Worm (Caenorhabditis elegans) whole organism, L4/young adult: Measurements from ENCODE around the gene Y94H6A.2.
"Not testable (repeated sequence)": the region's sequence is repeated elsewhere in the genome, so short reads cannot be mapped to it uniquely, and the experiment has no call there.

ENCODE experiments used
- W03F9.2 ChIP-seq: fragments of 150-350 bp; optimal IDR thresholded peaks from 2 replicates; lab custom pipeline; 2014; ENCODE audit warnings: missing biosample characterization, missing genetic modification characterization
- dao-5 ChIP-seq: sonication (generic microtip); optimal IDR thresholded peaks from 2 replicates; lab custom pipeline; 2016; ENCODE audit warnings: missing genotype, missing genetic modification characterization, moderate library complexity, missing compliant biosample characterization
- him-1 ChIP-seq: sonication (generic microtip); optimal IDR thresholded peaks from 2 replicates; lab custom pipeline; 2016; ENCODE audit warnings: missing genotype, missing genetic modification reagents, missing genetic modification characterization, missing compliant biosample characterization

The Y94H6A.2 gene

ce11 chrIV:2764160-2764559, 34.1 kb downstream of the Y94H6A.2 start:
- no peak for TF ChIP-seq him-1 (tag; lab: Kevin White, UChicago)
- no peak for TF ChIP-seq W03F9.2
- no peak for TF ChIP-seq dao-5 (tag; lab: Kevin White, UChicago)

- TF ChIP-seq W03F9.2: no peak
- TF ChIP-seq dao-5 (tag; lab: Kevin White, UChicago): no peak
- TF ChIP-seq him-1 (tag; lab: Kevin White, UChicago): no peak
These were observed 35.1 kb downstream of the Y94H6A.2 start for ce11 chrIV:2765048-2765708.

ce11 chrIV:2770067-2770466, 40.0 kb downstream of the Y94H6A.2 start:
- TF ChIP-seq him-1 (tag; lab: Kevin White, UChicago): no peak
- TF ChIP-seq W03F9.2: no peak
- no peak for TF ChIP-seq dao-5 (tag; lab: Kevin White, UChicago)

ce11 chrIV:2770835-2771234, 40.7 kb downstream of the Y94H6A.2 start:
- TF ChIP-seq W03F9.2 (no peak), dao-5 (tag; lab: Kevin White, UChicago) (no peak), him-1 (tag; lab: Kevin White, UChicago) (no peak)

ce11 chrIV:2771692-2772091, 41.6 kb downstream of the Y94H6A.2 start, which contains the start of gene Y54G2A.11:
TSS of gene Y54G2A.11 (minus strand) at chrIV:2771792.
- TF ChIP-seq W03F9.2 (no peak), dao-5 (tag; lab: Kevin White, UChicago) (no peak), him-1 (tag; lab: Kevin White, UChicago) (no peak)

DNA sequence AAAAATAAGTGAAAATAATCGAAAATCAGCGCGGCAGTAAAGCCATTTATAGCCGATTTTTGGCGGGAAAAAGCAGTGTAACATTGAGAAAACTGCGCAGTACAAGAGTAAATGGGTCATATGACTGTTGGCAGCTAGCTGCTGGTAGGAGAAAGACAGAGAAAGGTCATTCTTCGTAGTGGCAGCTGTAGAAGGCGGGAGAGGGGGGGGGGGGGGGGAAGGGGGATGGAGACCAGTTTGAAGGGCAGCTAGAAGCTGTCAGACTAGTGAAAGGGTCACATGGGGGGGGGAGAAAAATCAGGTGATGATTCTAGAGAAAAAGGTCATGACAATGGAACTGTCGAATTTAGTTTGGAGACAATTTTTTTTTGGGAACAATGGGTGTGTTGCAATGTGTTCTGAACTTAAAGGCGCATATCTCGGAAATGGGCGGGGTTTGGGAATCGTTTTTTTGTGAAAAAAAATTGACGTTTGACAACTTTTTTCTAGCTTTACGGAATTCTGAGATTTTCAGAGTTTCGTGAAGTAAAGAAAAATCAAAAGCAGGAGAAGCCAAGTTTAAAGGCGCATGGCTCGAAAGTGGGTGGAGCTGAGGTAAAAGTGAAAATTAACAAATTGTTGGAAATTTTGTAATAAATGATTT, 42.2 kb downstream of the Y94H6A.2 start:
- TF ChIP-seq dao-5 (tag; lab: Kevin White, UChicago): no peak
- TF ChIP-seq W03F9.2: no peak
- no peak for TF ChIP-seq him-1 (tag; lab: Kevin White, UChicago)

DNA sequence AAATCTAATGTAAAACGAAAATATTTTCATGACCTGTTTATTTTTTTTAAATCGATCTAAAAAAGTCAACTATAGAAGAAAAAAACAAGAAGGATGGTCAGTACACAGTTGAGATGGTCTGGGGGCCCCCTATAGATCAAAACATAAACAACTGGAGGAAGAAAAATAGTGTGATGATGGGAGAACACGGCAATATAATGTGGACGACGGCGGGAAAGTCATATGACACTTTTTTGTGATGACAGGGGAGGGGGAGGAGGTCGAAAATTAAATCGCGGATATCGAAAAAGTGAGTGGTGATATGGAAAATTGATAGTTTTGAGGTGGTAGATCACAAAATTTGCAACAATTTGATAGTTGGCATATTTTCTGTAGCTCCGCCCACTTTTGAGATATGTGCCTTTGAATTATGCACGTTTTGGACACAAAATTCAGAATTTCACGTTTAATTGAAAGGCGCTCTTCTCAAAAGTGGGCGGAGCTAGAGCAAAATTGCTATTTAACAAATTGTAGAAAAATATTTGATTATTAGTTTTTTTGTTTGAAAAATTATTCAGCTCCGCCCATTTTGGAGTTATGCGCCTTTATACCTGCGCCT, 43.4 kb downstream of the Y94H6A.2 start:
- no peak for TF ChIP-seq him-1 (tag; lab: Kevin White, UChicago)
- TF ChIP-seq W03F9.2: no peak
- TF ChIP-seq dao-5 (tag; lab: Kevin White, UChicago): no peak

DNA sequence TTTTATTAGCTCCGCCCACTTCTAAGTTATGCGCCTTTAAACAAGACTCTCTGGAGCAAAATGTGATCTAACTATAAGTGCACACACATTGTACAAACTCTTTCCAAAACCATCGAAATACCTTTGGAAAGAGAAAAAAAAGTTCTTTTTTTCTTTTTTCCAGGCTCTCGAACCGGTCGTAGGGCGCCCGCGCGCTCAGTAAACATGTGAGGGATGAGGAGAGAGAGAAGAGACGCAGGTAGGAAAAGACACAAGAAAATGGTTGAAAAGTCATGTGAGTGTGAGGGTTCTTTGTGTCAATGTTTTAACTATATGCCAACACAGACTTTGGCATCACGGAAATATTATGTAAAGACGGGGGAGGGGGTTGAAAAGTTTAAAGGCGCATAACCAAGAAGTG, 44.4 kb downstream of the Y94H6A.2 start:
- TF ChIP-seq W03F9.2: peak; percentile 43
- no peak for TF ChIP-seq him-1 (tag; lab: Kevin White, UChicago)
- TF ChIP-seq dao-5 (tag; lab: Kevin White, UChicago): no peak

ce11 chrIV:2775992-2776630, 46.0 kb downstream of the Y94H6A.2 start:
- TF ChIP-seq dao-5 (tag; lab: Kevin White, UChicago) (no peak), W03F9.2 (no peak), him-1 (tag; lab: Kevin White, UChicago) (no peak)

DNA sequence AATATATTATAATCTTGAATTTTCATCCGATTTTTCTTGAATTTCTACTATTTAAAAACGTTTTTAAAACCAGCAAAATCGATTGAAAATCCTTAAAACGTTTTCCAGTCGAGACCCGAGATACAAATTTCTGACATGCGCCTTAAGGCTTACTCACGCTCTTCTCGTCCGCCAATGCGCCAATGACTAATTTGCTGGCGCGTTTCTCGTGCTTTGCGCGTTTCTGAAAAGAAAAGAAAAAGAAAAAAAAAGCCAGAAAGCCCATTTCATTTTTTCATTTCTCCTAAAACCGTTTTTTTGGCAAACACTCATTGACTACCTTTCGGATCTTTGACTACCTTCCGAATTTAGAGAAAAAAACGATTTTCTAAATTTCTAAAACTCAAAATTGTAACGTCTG, 46.6 kb downstream of the Y94H6A.2 start:
- TF ChIP-seq W03F9.2 (no peak), dao-5 (tag; lab: Kevin White, UChicago) (no peak), him-1 (tag; lab: Kevin White, UChicago) (no peak)

DNA sequence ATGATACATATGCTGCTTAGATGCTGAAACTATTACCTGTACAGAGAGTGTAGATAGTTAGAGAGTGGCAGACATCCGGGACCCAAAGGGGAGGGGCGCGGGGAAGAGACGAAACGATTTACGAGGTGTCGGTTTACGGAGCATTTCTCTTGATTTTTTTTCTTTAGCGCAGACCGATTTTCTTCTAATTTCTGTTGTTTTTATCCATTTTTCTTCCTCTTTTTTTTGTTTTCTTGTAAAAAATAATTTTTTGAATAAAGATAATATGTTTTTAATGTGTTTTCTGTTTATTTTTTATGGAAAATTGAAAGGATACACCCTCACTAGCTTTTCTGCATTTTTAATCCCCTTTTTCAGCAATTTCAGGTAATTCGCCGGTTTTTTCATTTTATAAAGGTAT, 47.7 kb downstream of the Y94H6A.2 start, which contains the start of gene Y54G2A.72:
Y54G2A.72 (plus strand) TSS at position 301 of the 400 bp plus-strand sequence.
- not testable (repeated sequence) for TF ChIP-seq dao-5 (tag; lab: Kevin White, UChicago); W03F9.2; him-1 (tag; lab: Kevin White, UChicago)
